Fruit fly (Drosophila melanogaster): Measurements from ENCODE around the gene CG33223.

dm6 chrX:8479031-8479568, 4.6 kb downstream of the CG33223 start, which contains the start of gene Cp36:
- TF ChIP-seq EcR (GFP tag; optimal IDR thresholded peaks at IDR 0.05) (no peak), psq (optimal IDR thresholded peaks at IDR 0.05) (no peak), pan (optimal IDR thresholded peaks at IDR 0.05) (no peak), CG8478 (optimal IDR thresholded peaks at IDR 0.05) (no peak), usp (GFP tag; optimal IDR thresholded peaks at IDR 0.05) (no peak)
